Fruit fly (Drosophila melanogaster) whole organism, embryonic: Measurements from ENCODE around the gene CG34253.
A peak's percentile ranks its signal among the peaks of the same experiment; 100 is the strongest.

Experiments
- B-H2 ChIP-seq: fragments of 200-800 bp; sonication (Bioruptor generic); optimal IDR thresholded peaks from 2 replicates; lab custom pipeline; 2018; ENCODE audit warnings: missing biosample characterization, mild to moderate bottlenecking, missing genetic modification characterization
- Bteb2 ChIP-seq: fragments of 200-800 bp; sonication (Bioruptor generic); optimal IDR thresholded peaks from 2 replicates; lab custom pipeline; 2016; ENCODE audit warnings: missing biosample characterization, missing genetic modification characterization
- CG10543 ChIP-seq: fragments of 200-800 bp; sonication (Bioruptor generic); optimal IDR thresholded peaks from 3 replicates; lab custom pipeline; 2017; ENCODE audit warnings: missing biosample characterization, mild to moderate bottlenecking, missing genetic modification characterization, moderate library complexity
- CG12391 ChIP-seq: fragments of 200-800 bp; sonication (Bioruptor generic); optimal IDR thresholded peaks from 3 replicates; lab custom pipeline; 2018; ENCODE audit warnings: missing biosample characterization, mild to moderate bottlenecking, missing genetic modification characterization, moderate library complexity
- CG12659 ChIP-seq: fragments of 200-800 bp; sonication (Bioruptor generic); optimal IDR thresholded peaks from 3 replicates; lab custom pipeline; 2017; ENCODE audit warnings: mild to moderate bottlenecking, missing biosample characterization, missing genetic modification reagents, missing genetic modification characterization
- CG13424 ChIP-seq: fragments of 200-800 bp; sonication (Bioruptor generic); optimal IDR thresholded peaks from 2 replicates; lab custom pipeline; 2019; ENCODE audit warnings: missing biosample characterization, mild to moderate bottlenecking, missing genetic modification characterization, moderate library complexity
- CG14860 ChIP-seq: fragments of 200-800 bp; sonication (Bioruptor generic); IDR thresholded peaks from 3 replicates; pipeline ENCODE4 v1.3.6; 2022; ENCODE audit warnings: missing biosample characterization, missing genetic modification characterization; ENCODE audit not compliant: partially characterized antibody
- CG17186 ChIP-seq: fragments of 200-800 bp; sonication (Bioruptor generic); optimal IDR thresholded peaks from 3 replicates; lab custom pipeline; 2017; ENCODE audit warnings: missing biosample characterization, missing genetic modification reagents, missing genetic modification characterization
- CG17385 ChIP-seq: fragments of 200-800 bp; sonication (Bioruptor generic); optimal IDR thresholded peaks from 3 replicates; lab custom pipeline; 2018; ENCODE audit warnings: missing biosample characterization, mild to moderate bottlenecking, missing genetic modification characterization
- CG18599 ChIP-seq: fragments of 200-800 bp; sonication (Bioruptor generic); optimal IDR thresholded peaks from 3 replicates; lab custom pipeline; 2017; ENCODE audit warnings: missing biosample characterization, missing genetic modification characterization, mild to moderate bottlenecking, moderate library complexity, missing genetic modification reagents
- CG2129 ChIP-seq: fragments of 200-800 bp; sonication (Bioruptor generic); IDR thresholded peaks from 2 replicates; pipeline ENCODE4 v1.3.6; 2022; ENCODE audit warnings: missing biosample characterization, missing genetic modification characterization; ENCODE audit not compliant: partially characterized antibody
- CG2889 ChIP-seq: fragments of 200-800 bp; sonication (Bioruptor generic); IDR thresholded peaks from 3 replicates; pipeline ENCODE4 v1.3.6; 2022; ENCODE audit warnings: missing biosample characterization, missing genetic modification characterization
- CG3065 ChIP-seq: fragments of 200-800 bp; sonication (Bioruptor generic); optimal IDR thresholded peaks from 2 replicates; lab custom pipeline; 2016; ENCODE audit warnings: missing biosample characterization, missing genetic modification characterization
- CG4328 ChIP-seq: fragments of 200-800 bp; sonication (Bioruptor generic); optimal IDR thresholded peaks from 3 replicates; lab custom pipeline; 2017; ENCODE audit warnings: missing biosample characterization, missing genetic modification reagents, missing genetic modification characterization
- CG4360 ChIP-seq: fragments of 200-800 bp; sonication (Bioruptor generic); IDR thresholded peaks from 2 replicates; pipeline ENCODE4 v1.3.6; 2022; ENCODE audit warnings: missing biosample characterization, missing genetic modification characterization
- CG6272 ChIP-seq: fragments of 200-800 bp; sonication (Bioruptor generic); IDR thresholded peaks from 2 replicates; pipeline ENCODE4 v1.3.6; 2022; ENCODE audit warnings: missing biosample characterization, missing genetic modification characterization
- CG6765 ChIP-seq: fragments of 200-800 bp; sonication (Bioruptor generic); optimal IDR thresholded peaks from 3 replicates; lab custom pipeline; 2017; ENCODE audit warnings: missing biosample characterization, mild to moderate bottlenecking, missing genetic modification characterization
- CG6854 ChIP-seq: fragments of 200-800 bp; sonication (Bioruptor generic); optimal IDR thresholded peaks from 3 replicates; lab custom pipeline; 2017; ENCODE audit warnings: missing biosample characterization, mild to moderate bottlenecking, missing genetic modification characterization
- CG7271 ChIP-seq: fragments of 200-800 bp; sonication (Bioruptor generic); optimal IDR thresholded peaks from 2 replicates; lab custom pipeline; 2018; ENCODE audit warnings: missing biosample characterization, mild to moderate bottlenecking, missing genetic modification characterization, moderate library complexity
- CG7786 ChIP-seq: fragments of 200-800 bp; sonication (Bioruptor generic); optimal IDR thresholded peaks from 2 replicates; lab custom pipeline; 2016; ENCODE audit warnings: missing biosample characterization, missing genetic modification characterization
- CG8388 ChIP-seq: fragments of 200-800 bp; sonication (Bioruptor generic); optimal IDR thresholded peaks from 2 replicates; lab custom pipeline; 2019; ENCODE audit warnings: missing biosample characterization, mild to moderate bottlenecking, missing genetic modification characterization, moderate library complexity
- CG8944 ChIP-seq: fragments of 200-800 bp; sonication (Bioruptor generic); optimal IDR thresholded peaks from 3 replicates; lab custom pipeline; 2016; ENCODE audit warnings: missing biosample characterization, missing genetic modification characterization
- CG9797 ChIP-seq: fragments of 200-800 bp; sonication (Bioruptor generic); optimal IDR thresholded peaks from 3 replicates; lab custom pipeline; 2018; ENCODE audit warnings: missing biosample characterization, mild to moderate bottlenecking, missing genetic modification characterization
- Chrac-16 ChIP-seq: fragments of 200-800 bp; sonication (Bioruptor generic); optimal IDR thresholded peaks from 3 replicates; lab custom pipeline; 2016; ENCODE audit warnings: missing biosample characterization, missing genetic modification characterization
- Dfd ChIP-seq, 2 experiments: fragments of >200 bp; optimal IDR thresholded peaks; 2 replicates each; lab custom pipeline; 2017; ENCODE audit warnings: missing biosample characterization in 2 of 2, missing genetic modification characterization in 2 of 2
- Ets65A ChIP-seq: fragments of 200-800 bp; sonication (Bioruptor generic); peaks from one replicate; lab custom pipeline; 2016; ENCODE audit warnings: missing biosample characterization, missing genetic modification characterization
- Ets97D ChIP-seq: fragments of 200-800 bp; sonication (Bioruptor generic); optimal IDR thresholded peaks from 3 replicates; lab custom pipeline; 2016; ENCODE audit warnings: missing biosample characterization, missing genetic modification characterization
- HLHmδ ChIP-seq: fragments of 200-800 bp; sonication (Bioruptor generic); optimal IDR thresholded peaks from 2 replicates; lab custom pipeline; 2018; ENCODE audit warnings: missing biosample characterization, mild to moderate bottlenecking, missing genetic modification characterization, moderate library complexity
- Meics ChIP-seq: fragments of 200-800 bp; sonication (Bioruptor generic); optimal IDR thresholded peaks from 2 replicates; lab custom pipeline; 2017; ENCODE audit warnings: missing biosample characterization, mild to moderate bottlenecking, missing genetic modification characterization
- Sin3A ChIP-seq: fragments of >200 bp; optimal IDR thresholded peaks from 2 replicates; lab custom pipeline; 2018
- Stat92E ChIP-seq, 3 experiments: fragments of >200 bp in 2 of 3; fragments of 200-800 bp in 1 of 3; sonication (Bioruptor generic) in 1 of 3; optimal IDR thresholded peaks; 2 replicates each; lab custom pipeline; 2017 to 2019; ENCODE audit warnings: missing biosample characterization in 3 of 3, missing genetic modification characterization in 3 of 3, mild to moderate bottlenecking in 1 of 3, moderate library complexity in 1 of 3
- ash1 ChIP-seq: fragments of 200-800 bp; sonication (Bioruptor generic); optimal IDR thresholded peaks from 2 replicates; lab custom pipeline; 2018; ENCODE audit warnings: missing biosample characterization, mild to moderate bottlenecking, missing genetic modification characterization
- bab2 ChIP-seq: fragments of 200-800 bp; sonication (Bioruptor generic); optimal IDR thresholded peaks from 2 replicates; lab custom pipeline; 2016; ENCODE audit warnings: missing biosample characterization, missing genetic modification characterization
- btn ChIP-seq: fragments of 200-800 bp; sonication (Bioruptor generic); optimal IDR thresholded peaks from 2 replicates; lab custom pipeline; 2016; ENCODE audit warnings: missing biosample characterization, missing genetic modification characterization
- croc ChIP-seq: fragments of 200-800 bp; sonication (Bioruptor generic); conservative IDR thresholded peaks from 3 replicates; pipeline ENCODE4 v1.3.6; 2022; ENCODE audit warnings: missing biosample characterization, missing genetic modification characterization
- crp ChIP-seq, 2 experiments: fragments of 200-800 bp; sonication (Bioruptor generic); optimal IDR thresholded peaks; 2 replicates in 1 of 2; 3 replicates in 1 of 2; lab custom pipeline; 2017; ENCODE audit warnings: missing biosample characterization in 2 of 2, missing genetic modification characterization in 2 of 2, mild to moderate bottlenecking in 1 of 2, moderate library complexity in 1 of 2
- dan ChIP-seq: fragments of 200-800 bp; sonication (Bioruptor generic); IDR thresholded peaks from 2 replicates; pipeline ENCODE4 v1.3.6; 2022; ENCODE audit warnings: missing biosample characterization, missing genetic modification characterization
- danr ChIP-seq: fragments of 200-800 bp; sonication (Bioruptor generic); IDR thresholded peaks from 2 replicates; pipeline ENCODE4 v1.3.6; 2022; ENCODE audit warnings: missing biosample characterization, missing genetic modification characterization
- emc ChIP-seq: fragments of 200-800 bp; sonication (Bioruptor generic); optimal IDR thresholded peaks from 2 replicates; lab custom pipeline; 2016; ENCODE audit warnings: missing biosample characterization, missing genetic modification characterization
- en ChIP-seq: fragments of 200-800 bp; sonication (Bioruptor generic); optimal IDR thresholded peaks from 2 replicates; lab custom pipeline; 2016; ENCODE audit warnings: missing biosample characterization, missing genetic modification characterization
- gsb-n ChIP-seq: fragments of 200-800 bp; sonication (Bioruptor generic); optimal IDR thresholded peaks from 3 replicates; lab custom pipeline; 2018; ENCODE audit warnings: missing biosample characterization, mild to moderate bottlenecking, missing genetic modification characterization
- mam ChIP-seq: fragments of 200-800 bp; sonication (Bioruptor generic); optimal IDR thresholded peaks from 3 replicates; lab custom pipeline; 2016; ENCODE audit warnings: missing biosample characterization, missing genetic modification characterization
- oc ChIP-seq: fragments of 200-800 bp; sonication (Bioruptor generic); optimal IDR thresholded peaks from 2 replicates; lab custom pipeline; 2018; ENCODE audit warnings: missing biosample characterization, mild to moderate bottlenecking, missing genetic modification characterization, moderate library complexity
- ro ChIP-seq: fragments of 200-800 bp; sonication (Bioruptor generic); IDR thresholded peaks from 2 replicates; pipeline ENCODE4 v1.3.6; 2022; ENCODE audit warnings: missing biosample characterization, missing genetic modification characterization
- row ChIP-seq: fragments of 200-800 bp; sonication (Bioruptor generic); IDR thresholded peaks from 3 replicates; pipeline ENCODE4 v1.3.6; 2022; ENCODE audit warnings: missing biosample characterization, missing genetic modification characterization
- sens ChIP-seq: fragments of 200-800 bp; sonication (Bioruptor generic); peaks from one replicate; lab custom pipeline; 2016; ENCODE audit warnings: missing biosample characterization, missing genetic modification characterization
- sens-2 ChIP-seq: fragments of 200-800 bp; sonication (Bioruptor generic); IDR thresholded peaks from 2 replicates; pipeline ENCODE4 v1.3.6; 2022; ENCODE audit warnings: missing biosample characterization, missing genetic modification characterization
- stc ChIP-seq: fragments of 200-800 bp; sonication (Bioruptor generic); IDR thresholded peaks from 2 replicates; pipeline ENCODE4 v1.3.6; 2022; ENCODE audit warnings: missing biosample characterization, missing genetic modification characterization
- tap ChIP-seq: fragments of 200-800 bp; optimal IDR thresholded peaks from 3 replicates; lab custom pipeline; 2019; ENCODE audit warnings: missing biosample characterization, mild to moderate bottlenecking, missing genetic modification characterization, moderate library complexity
- tup ChIP-seq: fragments of 200-800 bp; sonication (Bioruptor generic); optimal IDR thresholded peaks from 2 replicates; lab custom pipeline; 2016; ENCODE audit warnings: missing biosample characterization, mild to moderate bottlenecking, missing genetic modification characterization, moderate library complexity
- twi ChIP-seq: fragments of 200-800 bp; optimal IDR thresholded peaks from 2 replicates; lab custom pipeline; 2019; ENCODE audit warnings: missing biosample characterization, mild to moderate bottlenecking, missing genetic modification characterization, moderate library complexity
- wor ChIP-seq: fragments of 200-800 bp; sonication (Bioruptor generic); IDR thresholded peaks from 2 replicates; pipeline ENCODE4 v1.3.6; 2022; ENCODE audit warnings: missing biosample characterization, missing genetic modification characterization

CG34253 gene

dm6 chr3L:18102161-18102565, 15.0 kb upstream of the CG34253 start (continued):
- TF ChIP-seq twi (no peak), CG14860 (GFP tag; lab: Robert Waterston, UW) (no peak), CG9797 (GFP tag; lab: Kevin White, UChicago) (no peak), CG2889 (GFP tag; lab: Robert Waterston, UW) (no peak), row (GFP tag; lab: Robert Waterston, UW) (peak; percentile 47), stc (GFP tag; lab: Robert Waterston, UW) (0 out of 2 replicates have a peak, but pooled peaks have one; percentile 32), CG4360 (GFP tag; lab: Robert Waterston, UW) (peak; percentile 32; the same call in 1 of the 2 replicates), CG3065 (GFP tag; lab: Kevin White, UChicago) (no peak), CG12391 (tag; lab: Kevin White, UChicago) (peak; percentile 56), en (GFP tag; lab: Kevin White, UChicago) (no peak), tup (GFP tag; lab: Kevin White, UChicago) (no peak), bab2 (no peak), CG18599 (GFP tag; lab: Kevin White, UChicago) (no peak), danr (GFP tag; lab: Robert Waterston, UW) (no peak), CG17186 (GFP tag; lab: Kevin White, UChicago) (no peak), tap (tag; lab: Kevin White, UChicago) (peak; percentile 37), ro (GFP tag; lab: Robert Waterston, UW) (no peak), Stat92E (GFP tag; optimal IDR thresholded peaks at IDR 0.05; lab: Kevin White, UChicago) (no peak), btn (GFP tag; lab: Kevin White, UChicago) (no peak), CG17385 (GFP tag; lab: Kevin White, UChicago) (peak; percentile 77), CG8944 (GFP tag; lab: Kevin White, UChicago) (no peak), CG8388 (peak; percentile 72), dan (GFP tag; lab: Robert Waterston, UW) (no peak), CG13424 (tag; lab: Kevin White, UChicago) (peak; percentile 64), Sin3A (lab: Kevin White, UChicago) (no peak), sens (peak; percentile 69), CG6765 (GFP tag; lab: Kevin White, UChicago) (no peak), Ets65A (GFP tag; lab: Kevin White, UChicago) (no peak), croc (no peak), B-H2 (GFP tag; lab: Kevin White, UChicago) (no peak), crp (GFP tag; optimal IDR thresholded peaks at IDR 0.05; lab: Kevin White, UChicago) (no peak), ash1 (GFP tag; lab: Kevin White, UChicago) (no peak), CG6854 (no peak), CG4328 (no peak), CG7786 (GFP tag; lab: Kevin White, UChicago) (no peak), Ets97D (GFP tag; lab: Kevin White, UChicago) (no peak), oc (tag; lab: Kevin White, UChicago) (no peak), Dfd (GFP tag; optimal IDR thresholded peaks at IDR 0.05; lab: Kevin White, UChicago) (no peak), gsb-n (peak; percentile 80), Meics (GFP tag; lab: Kevin White, UChicago) (no peak), Chrac-16 (GFP tag; lab: Kevin White, UChicago) (no peak), mam (GFP tag; lab: Kevin White, UChicago) (no peak), CG12659 (no peak), CG2129 (no peak), CG10543 (GFP tag; lab: Kevin White, UChicago) (no peak), CG7271 (no peak), HLHmδ (GFP tag; lab: Kevin White, UChicago) (no peak), wor (no peak), emc (GFP tag; lab: Kevin White, UChicago) (no peak), CG6272 (GFP tag; lab: Robert Waterston, UW) (no peak), sens-2 (GFP tag; lab: Robert Waterston, UW) (no peak), Bteb2 (GFP tag; lab: Kevin White, UChicago) (no peak)
